Worm (Caenorhabditis elegans): Measurements from ENCODE around the gene T26C5.4.
A peak's percentile ranks its signal among the peaks of the same experiment; 100 is the strongest.

Gene T26C5.4

ce11 chrII:9211684-9212083 lies 38.6 kb downstream of the T26C5.4 start (continued):
- TF ChIP-seq ceh-40 (GFP tag; IDR thresholded peaks at IDR 0.05) (no peak), ets-4 (GFP tag; optimal IDR thresholded peaks at IDR 0.05) (no peak), T26A5.8 (tag; optimal IDR thresholded peaks at IDR 0.05) (peak; percentile 39), efl-1 (GFP tag; optimal IDR thresholded peaks at IDR 0.05) (no peak), dox-1 (GFP tag; IDR thresholded peaks at IDR 0.05) (peak; percentile 79), gei-17 (GFP tag; optimal IDR thresholded peaks at IDR 0.05) (no peak), pha-4 (tag; optimal IDR thresholded peaks at IDR 0.05) (no peak), ceh-79 (tag; optimal IDR thresholded peaks at IDR 0.05) (no peak)

ce11 chrII:9210076-9210475 lies 40.2 kb downstream of the T26C5.4 start, which contains the start of gene ZK1067.4:
ZK1067.4 (plus strand) TSS chrII:9210376.
- TF ChIP-seq ceh-100 (GFP tag; IDR thresholded peaks at IDR 0.05) (no peak), Y95B8A.8 (GFP tag; IDR thresholded peaks at IDR 0.05) (no peak), zfh-2 (GFP tag; conservative IDR thresholded peaks at IDR 0.05) (no peak), ccch-3 (GFP tag; optimal IDR thresholded peaks at IDR 0.05) (no peak), nhr-27 (tag; optimal IDR thresholded peaks at IDR 0.05) (no peak), B0336.3 (GFP tag; IDR thresholded peaks at IDR 0.05) (no peak), cebp-2 (GFP tag; IDR thresholded peaks at IDR 0.05) (no peak), atf-7 (tag; optimal IDR thresholded peaks at IDR 0.05) (no peak)
